Fruit fly (Drosophila melanogaster): ENCODE data around the gene emc.

The emc gene

DNA sequence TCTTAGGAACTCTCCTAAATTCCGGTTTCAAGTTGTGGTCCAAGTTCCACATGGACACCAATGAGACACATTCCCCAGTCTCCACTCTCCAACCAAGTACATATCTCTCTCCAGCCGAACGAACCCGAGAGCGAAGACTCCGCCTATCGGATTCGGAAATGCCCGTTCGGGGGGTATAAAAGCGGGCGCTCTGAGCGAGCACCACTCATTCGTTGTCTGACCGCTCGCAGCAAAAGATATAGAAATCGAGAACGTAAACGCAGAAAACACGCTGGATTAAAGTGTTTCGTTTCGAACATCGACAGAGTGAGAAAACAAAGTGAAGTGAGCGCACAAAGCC lies at the start of gene emc (continued):
- TF ChIP-seq ato (GFP tag; IDR thresholded peaks at IDR 0.05; ENCODE audit: partially characterized antibody) = peak; percentile 79
- TF ChIP-seq Pdp1 (GFP tag; optimal IDR thresholded peaks at IDR 0.05) = peak; percentile 30 to 36
- peak; percentile 78 for TF ChIP-seq CG34376 (GFP tag; optimal IDR thresholded peaks at IDR 0.05)
- TF ChIP-seq Jarid2 (GFP tag; optimal IDR thresholded peaks at IDR 0.05) = peak; percentile 99
- TF ChIP-seq oc (tag; optimal IDR thresholded peaks at IDR 0.05) = peak; percentile 86
- TF ChIP-seq CG3281 (GFP tag; optimal IDR thresholded peaks at IDR 0.05) = peak; percentile 58
- peak; percentile 73 for TF ChIP-seq zf30C (GFP tag; optimal IDR thresholded peaks at IDR 0.05)
- peak; percentile 84 for TF ChIP-seq vvl (GFP tag; IDR thresholded peaks at IDR 0.05)
- TF ChIP-seq ap (GFP tag; IDR thresholded peaks at IDR 0.05) = no peak
- peak; percentile 25; the same call in 1 of the 2 replicates for TF ChIP-seq inv (GFP tag; IDR thresholded peaks at IDR 0.05; ENCODE audit: partially characterized antibody)
- TF ChIP-seq CG12071 (GFP tag; optimal IDR thresholded peaks at IDR 0.05) = peak; percentile 78
- TF ChIP-seq so (GFP tag; IDR thresholded peaks at IDR 0.05) = peak; percentile 84; the same call in 2 of the 3 replicates
- peak; percentile 38 for TF ChIP-seq CG2875 (GFP tag; optimal IDR thresholded peaks at IDR 0.05)
- no peak for TF ChIP-seq twi (tag; optimal IDR thresholded peaks at IDR 0.05)
- TF ChIP-seq CG11456 (GFP tag; IDR thresholded peaks at IDR 0.05) = peak; percentile 67; the same call in 2 of the 3 replicates
- peak; percentile 96 for TF ChIP-seq HLHmδ (GFP tag; optimal IDR thresholded peaks at IDR 0.05)
- peak; percentile 37 for TF ChIP-seq CG4328 (GFP tag; optimal IDR thresholded peaks at IDR 0.05)
- TF ChIP-seq Sry-δ (GFP tag; optimal IDR thresholded peaks at IDR 0.05) = no peak
- TF ChIP-seq Asciz (GFP tag; optimal IDR thresholded peaks at IDR 0.05) = peak; percentile 47
- TF ChIP-seq lab (GFP tag; optimal IDR thresholded peaks at IDR 0.05) = peak; percentile 83
- no peak for TF ChIP-seq Doc2 (GFP tag; IDR thresholded peaks at IDR 0.05)
- TF ChIP-seq HLH54F (GFP tag; optimal IDR thresholded peaks at IDR 0.05) = peak; percentile 7
- peak; percentile 21 for TF ChIP-seq stwl (tag; optimal IDR thresholded peaks at IDR 0.05)
- TF ChIP-seq otp (GFP tag; IDR thresholded peaks at IDR 0.05) = peak; percentile 78; the same call in 2 of the 3 replicates
- 0 out of 2 replicates have a peak, but pooled peaks have one; percentile 11 for TF ChIP-seq MBD-R2 (GFP tag; IDR thresholded peaks at IDR 0.05)
- TF ChIP-seq CG4707 (GFP tag; optimal IDR thresholded peaks at IDR 0.05) = peak; percentile 76
- TF ChIP-seq grau (tag; optimal IDR thresholded peaks at IDR 0.05) = peak; percentile 49
- TF ChIP-seq CG7271 (tag; optimal IDR thresholded peaks at IDR 0.05) = peak; percentile 23
- no peak for TF ChIP-seq CG4424 (GFP tag; optimal IDR thresholded peaks at IDR 0.05)
- TF ChIP-seq CG32767 (GFP tag; IDR thresholded peaks at IDR 0.05) = peak; percentile 37; the same call in 1 of the 2 replicates
- peak; percentile 14 for TF ChIP-seq CG10274 (GFP tag; optimal IDR thresholded peaks at IDR 0.05)
- no peak for TF ChIP-seq Camta (GFP tag; optimal IDR thresholded peaks at IDR 0.05)
- TF ChIP-seq CG13296 (GFP tag; optimal IDR thresholded peaks at IDR 0.05) = peak; percentile 65
- TF ChIP-seq hb (GFP tag; IDR thresholded peaks at IDR 0.05; ENCODE audit: partially characterized antibody) = no peak
- no peak for TF ChIP-seq CG14667 (GFP tag; IDR thresholded peaks at IDR 0.05)
- peak; percentile 23 for TF ChIP-seq CG8290 (GFP tag; optimal IDR thresholded peaks at IDR 0.05)
- peak in 1 of 2 experiments; percentile 85 for TF ChIP-seq CG8290 (tag; optimal IDR thresholded peaks at IDR 0.05)
- TF ChIP-seq CoRest (tag; optimal IDR thresholded peaks at IDR 0.05) = peak; percentile 13
- peak; percentile 45; the same call in 1 of the 2 replicates for TF ChIP-seq CG9932 (GFP tag; IDR thresholded peaks at IDR 0.05)
- TF ChIP-seq Atf-2 (GFP tag; optimal IDR thresholded peaks at IDR 0.05) = no peak
- peak; percentile 33; the same call in 2 of the 3 replicates for TF ChIP-seq ase (GFP tag; IDR thresholded peaks at IDR 0.05)
- no peak for TF ChIP-seq trem (tag; optimal IDR thresholded peaks at IDR 0.05)
- TF ChIP-seq Mad (GFP tag; optimal IDR thresholded peaks at IDR 0.05) = peak; percentile 17
- TF ChIP-seq ewg (GFP tag; optimal IDR thresholded peaks at IDR 0.05) = peak; percentile 10
- no peak for TF ChIP-seq CG1529 (GFP tag; optimal IDR thresholded peaks at IDR 0.05)
- TF ChIP-seq ash1 (GFP tag; optimal IDR thresholded peaks at IDR 0.05) = peak; percentile 99
- TF ChIP-seq CG3407 (GFP tag; optimal IDR thresholded peaks at IDR 0.05) = no peak
- peak; percentile 24 for TF ChIP-seq NfI (GFP tag; optimal IDR thresholded peaks at IDR 0.05)
- TF ChIP-seq knrl (GFP tag; IDR thresholded peaks at IDR 0.05; ENCODE audit: partially characterized antibody) = no peak; the same call in 2 of the 3 replicates
- peak; percentile 34 for TF ChIP-seq CG7839 (tag; optimal IDR thresholded peaks at IDR 0.05)
